Worm (Caenorhabditis elegans): Measurements from ENCODE around the gene cyp-34A5.

- TF ChIP-seq tra-4 (tag; optimal IDR thresholded peaks at IDR 0.05) (no peak), tbx-11 (GFP tag; IDR thresholded peaks at IDR 0.05) (no peak)
Measured at ce11 chrV:3913131-3913530, 44.4 kb downstream of the cyp-34A5 start.
